Worm (Caenorhabditis elegans) whole organism, mixed stage, embryonic: ENCODE measurements around the gene col-107.

ENCODE experiments used
- nhr-76 ChIP-seq: sonication (generic microtip); optimal IDR thresholded peaks from 2 replicates; lab custom pipeline; 2017; ENCODE audit warnings: missing biosample characterization, missing genetic modification characterization
- unc-62 ChIP-seq: fragments of 150-350 bp; optimal IDR thresholded peaks from 2 replicates; lab custom pipeline; 2014; ENCODE audit warnings: missing biosample characterization, missing genetic modification reagents, missing genetic modification characterization

ce11 chrIV:1576731-1577130 lies 28.2 kb downstream of the col-107 start, which contains the start of gene Y41D4B.14:
- TF ChIP-seq nhr-76 (tag; lab: Kevin White, UChicago): no peak
- TF ChIP-seq unc-62 (GFP tag; lab: Kevin White, UChicago): no peak
